Worm (Caenorhabditis elegans) whole organism, L2 larva: Measurements from ENCODE around the gene mpst-2.

ENCODE experiments used
- R02D3.7 ChIP-seq: fragments of 150-350 bp; optimal IDR thresholded peaks from 2 replicates; lab custom pipeline; 2014; ENCODE audit warnings: missing biosample characterization, missing genetic modification characterization
- Y55F3AM.14 ChIP-seq: fragments of 200-800 bp; sonication (Bioruptor generic); optimal IDR thresholded peaks from 2 replicates; lab custom pipeline; 2018; ENCODE audit warnings: mild to moderate bottlenecking, missing genetic modification characterization, missing compliant biosample characterization
- ama-1 ChIP-seq: fragments of 150-350 bp; optimal IDR thresholded peaks from 2 replicates; lab custom pipeline; 2018; ENCODE audit warnings: inconsistent platforms
- blmp-1 ChIP-seq: sonication (generic microtip); optimal IDR thresholded peaks from 2 replicates; lab custom pipeline; 2017; ENCODE audit warnings: missing genetic modification characterization, mild to moderate bottlenecking, missing compliant biosample characterization, antibody characterized with exemption, moderate library complexity; ENCODE audit not compliant: insufficient read depth
- ceh-82 ChIP-seq: fragments of 150-350 bp; optimal IDR thresholded peaks from 2 replicates; lab custom pipeline; 2014; ENCODE audit warnings: missing biosample characterization, missing genetic modification characterization
- lin-39 ChIP-seq: fragments of 150-350 bp; optimal IDR thresholded peaks from 2 replicates; lab custom pipeline; 2014; ENCODE audit warnings: missing biosample characterization, missing genetic modification reagents, missing genetic modification characterization
- nhr-12 ChIP-seq: fragments of 150-350 bp; optimal IDR thresholded peaks from 2 replicates; lab custom pipeline; 2014; ENCODE audit warnings: missing biosample characterization, missing genetic modification characterization
- nhr-23 ChIP-seq: fragments of 150-350 bp; optimal IDR thresholded peaks from 2 replicates; lab custom pipeline; 2014; ENCODE audit warnings: missing biosample characterization, missing genetic modification reagents, missing genetic modification characterization
- snpc-4 ChIP-seq: fragments of 150-350 bp; optimal IDR thresholded peaks from 2 replicates; lab custom pipeline; 2014; ENCODE audit warnings: missing biosample characterization, missing genetic modification characterization
- unc-39 ChIP-seq: fragments of 150-350 bp; optimal IDR thresholded peaks from 2 replicates; lab custom pipeline; 2014; ENCODE audit warnings: missing biosample characterization, missing genetic modification characterization
- unc-55 ChIP-seq: fragments of 150-350 bp; sonication (generic microtip); optimal IDR thresholded peaks from 3 replicates; lab custom pipeline; 2014; ENCODE audit warnings: missing biosample characterization, missing genetic modification reagents, missing genetic modification characterization
- ztf-11 ChIP-seq: sonication (generic microtip); optimal IDR thresholded peaks from 2 replicates; lab custom pipeline; 2017; ENCODE audit warnings: missing biosample characterization, missing genetic modification characterization

- TF ChIP-seq snpc-4 (tag; lab: Kevin White, UChicago) (no peak), nhr-12 (tag; lab: Kevin White, UChicago) (no peak), Y55F3AM.14 (GFP tag; lab: Kevin White, UChicago) (no peak), unc-55 (no peak), R02D3.7 (no peak), ceh-82 (tag; lab: Kevin White, UChicago) (no peak), ama-1 (lab: Kevin White, UChicago) (no peak), lin-39 (tag; lab: Kevin White, UChicago) (no peak), nhr-23 (tag; lab: Kevin White, UChicago) (no peak), unc-39 (tag; lab: Kevin White, UChicago) (no peak), blmp-1 (tag; lab: Kevin White, UChicago) (no peak), ztf-11 (tag; lab: Kevin White, UChicago) (no peak)
These were observed at the start of gene mpst-2, which contains the start of gene H12D21.5 for ce11 chrV:14893355-14894050.
